Fruit fly (Drosophila melanogaster) whole organism, wandering third instar larva: Measurements from ENCODE around the gene idc.

Experiments used
- Abd-B ChIP-seq: fragments of >200 bp; optimal IDR thresholded peaks from 2 replicates; lab custom pipeline; 2017; ENCODE audit warnings: missing biosample characterization, missing genetic modification characterization
- CG32264 ChIP-seq: fragments of 200-800 bp; sonication (Bioruptor generic); optimal IDR thresholded peaks from 2 replicates; lab custom pipeline; 2016; ENCODE audit warnings: missing biosample characterization, missing genetic modification characterization
- CG9705 ChIP-seq: fragments of 200-800 bp; sonication (Bioruptor generic); optimal IDR thresholded peaks from 2 replicates; lab custom pipeline; 2018; ENCODE audit warnings: missing biosample characterization, mild to moderate bottlenecking, missing genetic modification characterization
- CrebA ChIP-seq: fragments of 200-800 bp; sonication (Bioruptor generic); optimal IDR thresholded peaks from 2 replicates; lab custom pipeline; 2016; ENCODE audit warnings: missing biosample characterization, mild to moderate bottlenecking, missing genetic modification characterization, borderline replicate concordance
- Dfd ChIP-seq: fragments of >200 bp; optimal IDR thresholded peaks from 2 replicates; lab custom pipeline; 2017; ENCODE audit warnings: missing biosample characterization, missing genetic modification characterization
- Dif ChIP-seq: fragments of 200-275, 200-300 bp; sonication (Bioruptor generic); optimal IDR thresholded peaks from 2 replicates; lab custom pipeline; 2018; ENCODE audit warnings: missing biosample characterization, missing genetic modification characterization; ENCODE audit not compliant: partially characterized antibody
- GATAd ChIP-seq: sonication (Bioruptor generic); optimal IDR thresholded peaks from 2 replicates; lab custom pipeline; 2016; ENCODE audit warnings: missing biosample characterization, missing genetic modification characterization
- HLH106 ChIP-seq: fragments of 200-800 bp; optimal IDR thresholded peaks from 3 replicates; lab custom pipeline; 2019; ENCODE audit warnings: missing biosample characterization, mild to moderate bottlenecking, missing genetic modification characterization, moderate library complexity
- Hnf4 ChIP-seq: fragments of 200-800 bp; sonication (Bioruptor generic); optimal IDR thresholded peaks from 2 replicates; lab custom pipeline; 2016; ENCODE audit warnings: missing biosample characterization, mild to moderate bottlenecking, missing genetic modification characterization
- Hr78 ChIP-seq: fragments of >200 bp; optimal IDR thresholded peaks from 2 replicates; lab custom pipeline; 2017; ENCODE audit warnings: missing biosample characterization, missing genetic modification characterization
- Hr83 ChIP-seq: fragments of 200-300 bp; sonication (Bioruptor generic); optimal IDR thresholded peaks from 2 replicates; lab custom pipeline; 2016; ENCODE audit warnings: missing biosample characterization, mild to moderate bottlenecking, missing genetic modification characterization, moderate library complexity; ENCODE audit not compliant: poor library complexity, severe bottlenecking
- Jra ChIP-seq: sonication (Bioruptor generic); optimal IDR thresholded peaks from 2 replicates; lab custom pipeline; 2016; ENCODE audit warnings: missing biosample characterization, missing genetic modification characterization
- Mio ChIP-seq: sonication (Bioruptor generic); optimal IDR thresholded peaks from 2 replicates; lab custom pipeline; 2016; ENCODE audit warnings: missing biosample characterization, missing genetic modification characterization
- N ChIP-seq: fragments of >200 bp; optimal IDR thresholded peaks from 2 replicates; lab custom pipeline; 2018; ENCODE audit warnings: missing biosample characterization, missing external identifiers, missing genetic modification characterization
- OdsH ChIP-seq: fragments of 200-800 bp; sonication (Bioruptor generic); optimal IDR thresholded peaks from 2 replicates; lab custom pipeline; 2016; ENCODE audit warnings: missing biosample characterization, mild to moderate bottlenecking, missing genetic modification characterization
- Rel ChIP-seq, 2 experiments: fragments of 200-800 bp; sonication (Bioruptor generic) in 1 of 2; optimal IDR thresholded peaks; 2 replicates in 1 of 2; 3 replicates in 1 of 2; lab custom pipeline; 2016 to 2019; ENCODE audit warnings: mild to moderate bottlenecking in 2 of 2, missing biosample characterization in 2 of 2, missing genetic modification characterization in 2 of 2, moderate library complexity in 1 of 2
- Sp1 ChIP-seq: fragments of 200-800 bp; sonication (Bioruptor generic); optimal IDR thresholded peaks from 3 replicates; lab custom pipeline; 2019; ENCODE audit warnings: missing biosample characterization, mild to moderate bottlenecking, missing genetic modification characterization, moderate library complexity
- Vsx2 ChIP-seq: fragments of 200-300, 225-300 bp; sonication (Bioruptor generic); optimal IDR thresholded peaks from 2 replicates; lab custom pipeline; 2018; ENCODE audit warnings: missing biosample characterization, missing genetic modification characterization; ENCODE audit not compliant: partially characterized antibody
- br ChIP-seq: fragments of 200-800 bp; sonication (Bioruptor generic); optimal IDR thresholded peaks from 2 replicates; lab custom pipeline; 2016; ENCODE audit warnings: missing biosample characterization, missing genetic modification characterization
- brk ChIP-seq: fragments of 200-800 bp; sonication (Bioruptor generic); optimal IDR thresholded peaks from 2 replicates; lab custom pipeline; 2016; ENCODE audit warnings: missing biosample characterization, mild to moderate bottlenecking, missing genetic modification characterization
- dl ChIP-seq, 2 experiments: fragments of 175-275, 200-275 bp in 1 of 2; fragments of 200-275 bp in 1 of 2; sonication (Bioruptor generic); optimal IDR thresholded peaks; lab custom pipeline; 2018; ENCODE audit warnings: mild to moderate bottlenecking in 2 of 2, missing biosample characterization in 2 of 2, missing genetic modification characterization in 2 of 2, moderate library complexity in 2 of 2; ENCODE audit not compliant: partially characterized antibody in 2 of 2, insufficient read depth in 1 of 2
- dmrt93B ChIP-seq: fragments of 200-800 bp; sonication (Bioruptor generic); optimal IDR thresholded peaks from 2 replicates; lab custom pipeline; 2018; ENCODE audit warnings: missing biosample characterization, mild to moderate bottlenecking, missing genetic modification characterization
- dsf ChIP-seq: sonication (Bioruptor generic); optimal IDR thresholded peaks from 2 replicates; lab custom pipeline; 2016; ENCODE audit warnings: missing biosample characterization, missing genetic modification characterization, borderline replicate concordance
- ey ChIP-seq: fragments of 200-800 bp; sonication (Bioruptor generic); optimal IDR thresholded peaks from 2 replicates; lab custom pipeline; 2016; ENCODE audit warnings: missing biosample characterization, missing genetic modification characterization
- foxo ChIP-seq, 2 experiments: fragments of 200-800 bp; sonication (Bioruptor generic); optimal IDR thresholded peaks; 2 replicates in 1 of 2; 3 replicates in 1 of 2; lab custom pipeline; 2016 to 2017; ENCODE audit warnings: missing biosample characterization in 2 of 2, missing genetic modification characterization in 2 of 2
- fru ChIP-seq: fragments of 200-800 bp; sonication (Bioruptor generic); optimal IDR thresholded peaks from 3 replicates; lab custom pipeline; 2016; ENCODE audit warnings: missing biosample characterization, mild to moderate bottlenecking, missing genetic modification characterization
- h ChIP-seq: fragments of 200-800 bp; sonication (Bioruptor generic); optimal IDR thresholded peaks from 3 replicates; lab custom pipeline; 2016; ENCODE audit warnings: missing biosample characterization, mild to moderate bottlenecking, missing genetic modification characterization
- jim ChIP-seq: fragments of 175-275, 200-325 bp; sonication (Bioruptor generic); optimal IDR thresholded peaks from 2 replicates; lab custom pipeline; 2016; ENCODE audit warnings: missing biosample characterization, mild to moderate bottlenecking, missing genetic modification characterization
- lola ChIP-seq: fragments of >200 bp; optimal IDR thresholded peaks from 2 replicates; lab custom pipeline; 2017; ENCODE audit warnings: missing biosample characterization, missing genetic modification characterization
- pan ChIP-seq: fragments of >200 bp; optimal IDR thresholded peaks from 2 replicates; lab custom pipeline; 2017
- psq ChIP-seq: fragments of 200-800 bp; sonication (Bioruptor generic); optimal IDR thresholded peaks from 3 replicates; lab custom pipeline; 2017; ENCODE audit warnings: missing biosample characterization, mild to moderate bottlenecking, missing genetic modification characterization, moderate library complexity
- rgr ChIP-seq: fragments of 200-800 bp; sonication (Bioruptor generic); optimal IDR thresholded peaks from 3 replicates; lab custom pipeline; 2016; ENCODE audit warnings: missing biosample characterization, mild to moderate bottlenecking, missing genetic modification characterization
- sage ChIP-seq: fragments of 200-800 bp; sonication (Bioruptor generic); optimal IDR thresholded peaks from 2 replicates; lab custom pipeline; 2016; ENCODE audit warnings: missing biosample characterization, mild to moderate bottlenecking, missing genetic modification characterization
- sv ChIP-seq: fragments of 200-800 bp; sonication (Bioruptor generic); optimal IDR thresholded peaks from 3 replicates; lab custom pipeline; 2016; ENCODE audit warnings: missing biosample characterization, missing genetic modification characterization
- tai ChIP-seq: sonication (Bioruptor generic); optimal IDR thresholded peaks from 2 replicates; lab custom pipeline; 2016; ENCODE audit warnings: missing biosample characterization, missing genetic modification characterization
- usp ChIP-seq: fragments of >200 bp; optimal IDR thresholded peaks from 2 replicates; lab custom pipeline; 2017; ENCODE audit warnings: missing biosample characterization, missing genetic modification characterization
- woc ChIP-seq: sonication (Bioruptor generic); optimal IDR thresholded peaks from 2 replicates; lab custom pipeline; 2016; ENCODE audit warnings: missing biosample characterization, mild to moderate bottlenecking, missing genetic modification characterization

idc gene

dm6 chr3R:20021152-20021769 lies 10.4 kb upstream of the idc start, which contains the start of the genes PIG-L and psidin (continued):
- TF ChIP-seq Vsx2, result peak; percentile 21
- TF ChIP-seq Mio, result peak; percentile 25
- TF ChIP-seq Sp1, result peak; percentile 84
- TF ChIP-seq OdsH (GFP tag; lab: Kevin White, UChicago), result peak; percentile 81

- TF ChIP-seq ey (GFP tag; lab: Kevin White, UChicago) (no peak), h (no peak), Sp1 (no peak), dl (GFP tag; optimal IDR thresholded peaks at IDR 0.05; lab: Kevin White, UChicago; ENCODE audit: insufficient read depth in 1 of 2, partially characterized antibody in 2 of 2) (no peak), sv (GFP tag; lab: Kevin White, UChicago) (no peak), Vsx2 (no peak), CG32264 (GFP tag; lab: Kevin White, UChicago) (no peak), dsf (GFP tag; lab: Kevin White, UChicago) (no peak), Hr83 (no peak), Hr78 (GFP tag; lab: Kevin White, UChicago) (no peak), Abd-B (GFP tag; lab: Kevin White, UChicago) (no peak), usp (GFP tag; lab: Kevin White, UChicago) (no peak), Mio (no peak), sage (GFP tag; lab: Kevin White, UChicago) (no peak), OdsH (GFP tag; lab: Kevin White, UChicago) (no peak), br (GFP tag; lab: Kevin White, UChicago) (no peak), Jra (GFP tag; lab: Kevin White, UChicago) (no peak), foxo (GFP tag; optimal IDR thresholded peaks at IDR 0.05; lab: Kevin White, UChicago) (no peak), Dif (no peak)
Observed at dm6 chr3R:20027841-20028240, 3.8 kb upstream of the idc start, which contains the start of the genes CG4424 and CG4854. Gene CG4424, minus strand, starts transcription at chr3R:20028040. Gene CG4854, plus strand, starts transcription at chr3R:20028058.

- TF ChIP-seq GATAd (GFP tag; lab: Kevin White, UChicago) (peak; percentile 32), OdsH (GFP tag; lab: Kevin White, UChicago) (peak; percentile 58), foxo (GFP tag; optimal IDR thresholded peaks at IDR 0.05; lab: Kevin White, UChicago) (peak in 1 of 2 experiments; percentile 79), br (GFP tag; lab: Kevin White, UChicago) (no peak), ey (GFP tag; lab: Kevin White, UChicago) (peak; percentile 59), fru (GFP tag; lab: Kevin White, UChicago) (peak; percentile 68), sage (GFP tag; lab: Kevin White, UChicago) (no peak), CG32264 (GFP tag; lab: Kevin White, UChicago) (no peak), HLH106 (tag; lab: Kevin White, UChicago) (peak; percentile 84), dsf (GFP tag; lab: Kevin White, UChicago) (no peak), Sp1 (peak; percentile 71), Jra (GFP tag; lab: Kevin White, UChicago) (no peak), psq (GFP tag; lab: Kevin White, UChicago) (peak; percentile 64), jim (GFP tag; lab: Kevin White, UChicago) (peak; percentile 66), Rel (GFP tag; optimal IDR thresholded peaks at IDR 0.05; lab: Kevin White, UChicago) (no peak), Rel (tag; optimal IDR thresholded peaks at IDR 0.05; lab: Kevin White, UChicago) (no peak), woc (peak; percentile 83), brk (no peak), sv (GFP tag; lab: Kevin White, UChicago) (peak; percentile 65), h (no peak), rgr (GFP tag; lab: Kevin White, UChicago) (peak; percentile 68), CG9705 (GFP tag; lab: Kevin White, UChicago) (peak; percentile 66), Dfd (GFP tag; lab: Kevin White, UChicago) (no peak)
Observed at dm6 chr3R:20031043-20031763, 420 bp upstream of the idc start, which contains the start of gene trem. Gene trem, minus strand, starts transcription at chr3R:20031309.

dm6 chr3R:20035887-20036286 lies 4.3 kb downstream of the idc start, which contains the start of gene Regnase-1:
Gene Regnase-1, minus strand, starts transcription at chr3R:20036056.
- TF ChIP-seq CG32264 (GFP tag; lab: Kevin White, UChicago), result no peak
- no peak for TF ChIP-seq Hr78 (GFP tag; lab: Kevin White, UChicago)
- no peak for TF ChIP-seq jim (GFP tag; lab: Kevin White, UChicago)
- no peak for TF ChIP-seq N (GFP tag; lab: Kevin White, UChicago)
- TF ChIP-seq Hnf4 (GFP tag; lab: Kevin White, UChicago), result no peak
- peak; percentile 93 for TF ChIP-seq rgr (GFP tag; lab: Kevin White, UChicago)
- no peak for TF ChIP-seq Rel (GFP tag; optimal IDR thresholded peaks at IDR 0.05; lab: Kevin White, UChicago)
- TF ChIP-seq Rel (tag; optimal IDR thresholded peaks at IDR 0.05; lab: Kevin White, UChicago), result no peak
- no peak for TF ChIP-seq lola (GFP tag; lab: Kevin White, UChicago)
- TF ChIP-seq tai (GFP tag; lab: Kevin White, UChicago), result no peak
- peak; percentile 90 for TF ChIP-seq CG9705 (GFP tag; lab: Kevin White, UChicago)
- TF ChIP-seq CrebA, result no peak
- no peak for TF ChIP-seq Dif
- TF ChIP-seq brk, result no peak
- TF ChIP-seq Jra (GFP tag; lab: Kevin White, UChicago), result peak; percentile 72
- no peak for TF ChIP-seq Vsx2
- no peak for TF ChIP-seq usp (GFP tag; lab: Kevin White, UChicago)
- TF ChIP-seq Dfd (GFP tag; lab: Kevin White, UChicago), result no peak
- no peak for TF ChIP-seq Abd-B (GFP tag; lab: Kevin White, UChicago)
- peak; percentile 84 for TF ChIP-seq OdsH (GFP tag; lab: Kevin White, UChicago)
- TF ChIP-seq dmrt93B (GFP tag; lab: Kevin White, UChicago), result peak; percentile 88
- TF ChIP-seq pan, result no peak
- no peak for TF ChIP-seq sage (GFP tag; lab: Kevin White, UChicago)
- TF ChIP-seq sv (GFP tag; lab: Kevin White, UChicago), result peak; percentile 83
- TF ChIP-seq dsf (GFP tag; lab: Kevin White, UChicago), result peak; percentile 21
